Fruit fly (Drosophila melanogaster): ENCODE data around the gene CG42827.

Gene CG42827

DNA sequence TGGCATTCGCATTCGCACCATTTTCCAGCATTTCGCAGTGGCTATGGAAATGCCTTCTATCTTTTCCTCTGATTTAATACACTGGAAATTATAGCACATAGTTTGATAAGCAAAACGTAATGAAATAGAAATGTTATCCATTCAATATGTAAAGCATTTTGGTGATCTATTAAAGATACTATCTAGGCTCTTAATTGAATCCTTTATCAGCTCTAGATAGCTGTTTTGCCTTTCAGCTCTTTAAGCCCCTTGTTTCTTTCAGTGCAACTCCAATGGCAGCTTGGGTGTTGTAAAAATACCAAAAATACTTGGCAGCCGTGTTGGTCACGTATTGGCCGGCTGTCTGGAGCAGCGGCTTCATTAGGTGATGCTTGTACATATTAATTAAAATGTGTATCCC is 7.7 kb upstream of the CG42827 start:
- TF ChIP-seq foxo (GFP tag; optimal IDR thresholded peaks at IDR 0.05), result no peak
- no peak for TF ChIP-seq N (GFP tag; optimal IDR thresholded peaks at IDR 0.05)
- no peak for TF ChIP-seq dl (GFP tag; optimal IDR thresholded peaks at IDR 0.05; ENCODE audit: insufficient read depth in 1 of 2, partially characterized antibody in 2 of 2)
- no peak for TF ChIP-seq Mio (GFP tag; optimal IDR thresholded peaks at IDR 0.05)
- TF ChIP-seq GATAd (GFP tag; optimal IDR thresholded peaks at IDR 0.05), result no peak
- no peak for TF ChIP-seq Hr78 (GFP tag; optimal IDR thresholded peaks at IDR 0.05)
- no peak for TF ChIP-seq Rel (GFP tag; optimal IDR thresholded peaks at IDR 0.05)
- TF ChIP-seq Rel (tag; optimal IDR thresholded peaks at IDR 0.05), result no peak
- no peak for TF ChIP-seq Dfd (GFP tag; optimal IDR thresholded peaks at IDR 0.05)

DNA sequence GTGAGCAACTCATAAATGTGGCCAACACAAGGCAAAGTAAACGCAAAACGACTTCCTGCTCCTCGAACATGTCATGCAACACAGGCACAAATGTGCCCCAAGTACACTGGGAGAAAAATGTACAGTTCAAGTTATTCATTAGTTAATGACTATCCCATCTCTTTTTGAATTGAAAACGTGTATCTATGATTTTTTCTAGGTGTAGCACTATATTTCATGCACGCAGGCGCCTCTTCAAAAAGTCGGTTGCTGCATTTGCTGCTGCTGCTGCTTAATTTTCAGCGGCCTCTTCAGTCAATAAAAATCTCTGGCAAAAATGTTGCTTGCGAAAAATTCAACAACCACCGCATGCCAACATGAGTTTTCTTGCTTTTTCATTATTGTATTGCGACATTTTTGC is 5.2 kb upstream of the CG42827 start:
- TF ChIP-seq Myc (optimal IDR thresholded peaks at IDR 0.05), result no peak
- no peak for TF ChIP-seq N (GFP tag; optimal IDR thresholded peaks at IDR 0.05)
- no peak for TF ChIP-seq Hnf4 (GFP tag; optimal IDR thresholded peaks at IDR 0.05)
- no peak for TF ChIP-seq Sp1 (GFP tag; optimal IDR thresholded peaks at IDR 0.05)
- TF ChIP-seq Dfd (GFP tag; optimal IDR thresholded peaks at IDR 0.05), result no peak
- no peak for TF ChIP-seq rgr (GFP tag; optimal IDR thresholded peaks at IDR 0.05)
- no peak for TF ChIP-seq GATAd (GFP tag; optimal IDR thresholded peaks at IDR 0.05)
- TF ChIP-seq Abd-B (GFP tag; optimal IDR thresholded peaks at IDR 0.05), result no peak

DNA sequence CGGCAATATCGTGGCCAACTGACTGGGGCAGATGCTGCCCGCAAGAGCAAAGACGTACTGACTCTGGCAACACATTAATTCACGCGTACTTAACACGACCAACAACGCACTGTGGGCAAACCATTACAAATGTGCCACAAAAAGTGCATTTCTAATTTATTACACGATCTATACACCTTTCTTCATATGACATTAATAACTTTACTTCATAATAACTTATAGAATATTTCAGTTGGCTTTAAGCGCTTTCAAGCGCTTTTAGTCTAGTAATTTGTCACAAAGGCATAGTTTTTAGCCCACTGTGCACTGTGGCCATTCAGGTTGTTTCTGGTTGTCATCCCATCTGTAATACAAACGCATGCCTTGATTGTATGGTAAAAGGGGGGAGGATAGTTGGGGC is 4.5 kb upstream of the CG42827 start:
- TF ChIP-seq Myc (optimal IDR thresholded peaks at IDR 0.05) (no peak), woc (GFP tag; optimal IDR thresholded peaks at IDR 0.05) (no peak), dl (GFP tag; optimal IDR thresholded peaks at IDR 0.05; ENCODE audit: insufficient read depth in 1 of 2, partially characterized antibody in 2 of 2) (no peak), CG32264 (GFP tag; optimal IDR thresholded peaks at IDR 0.05) (no peak), Hr83 (GFP tag; optimal IDR thresholded peaks at IDR 0.05; ENCODE audit: poor library complexity, severe bottlenecking) (no peak), rgr (GFP tag; optimal IDR thresholded peaks at IDR 0.05) (no peak)

DNA sequence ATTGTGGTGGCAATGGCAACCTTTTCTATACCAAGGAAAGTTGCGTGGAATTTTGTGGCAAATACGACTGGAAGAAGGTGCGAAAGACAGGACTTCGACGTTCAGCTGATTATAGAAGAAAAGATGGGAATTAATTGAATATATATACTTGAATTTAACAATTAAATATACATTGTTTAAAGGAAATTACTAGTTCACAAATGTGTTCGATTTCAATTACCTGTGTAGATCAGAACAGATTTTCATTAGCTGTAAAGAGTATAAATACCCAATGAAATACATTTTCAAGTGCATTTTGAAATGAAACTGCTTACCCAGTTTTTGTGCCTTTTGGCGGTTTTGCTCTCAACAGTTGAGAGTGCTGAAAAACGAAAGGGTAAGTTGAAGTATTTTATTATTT is 679 bp downstream of the CG42827 start, which contains the start of gene CG42828:
TSS of gene CG42828 (plus strand) at position 301 of the 400 bp plus-strand sequence.
- TF ChIP-seq lola (GFP tag; optimal IDR thresholded peaks at IDR 0.05), result no peak
- no peak for TF ChIP-seq woc (GFP tag; optimal IDR thresholded peaks at IDR 0.05)
- TF ChIP-seq CG9705 (GFP tag; optimal IDR thresholded peaks at IDR 0.05), result no peak
- no peak for TF ChIP-seq foxo (GFP tag; optimal IDR thresholded peaks at IDR 0.05)
- no peak for TF ChIP-seq usp (GFP tag; optimal IDR thresholded peaks at IDR 0.05)
- no peak for TF ChIP-seq dsf (GFP tag; optimal IDR thresholded peaks at IDR 0.05; ENCODE audit: borderline replicate concordance)
- no peak for TF ChIP-seq Dif (GFP tag; optimal IDR thresholded peaks at IDR 0.05; ENCODE audit: partially characterized antibody)
- no peak for TF ChIP-seq CG32264 (GFP tag; optimal IDR thresholded peaks at IDR 0.05)

DNA sequence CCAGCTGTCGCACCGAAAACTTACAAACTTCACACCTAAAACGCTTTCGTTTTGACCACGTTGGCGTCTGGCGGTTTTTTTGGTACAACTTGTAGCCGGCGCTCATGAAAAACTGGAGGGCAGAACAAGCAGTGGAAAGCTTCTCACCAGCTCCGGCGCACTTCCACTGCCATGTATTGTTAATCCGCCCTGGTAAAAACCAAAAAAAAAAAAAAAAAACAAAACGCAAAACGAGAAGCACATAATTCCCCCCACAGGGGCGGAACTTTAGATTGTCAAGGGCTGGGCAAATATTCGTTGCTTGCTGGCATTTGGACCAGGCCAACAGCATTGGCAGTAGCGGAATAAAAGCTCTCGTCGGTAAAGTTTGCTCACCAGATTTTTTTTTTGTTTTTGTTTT is 1.6 kb downstream of the CG42827 start:
- peak; percentile 17 for TF ChIP-seq HLH106 (tag; optimal IDR thresholded peaks at IDR 0.05)
- TF ChIP-seq Rel (GFP tag; optimal IDR thresholded peaks at IDR 0.05), result peak; percentile 16
- TF ChIP-seq Rel (tag; optimal IDR thresholded peaks at IDR 0.05), result peak; percentile 76
- TF ChIP-seq Sp1 (GFP tag; optimal IDR thresholded peaks at IDR 0.05), result peak; percentile 71
- peak; percentile 73 for TF ChIP-seq br (GFP tag; optimal IDR thresholded peaks at IDR 0.05)
- peak; percentile 98 for TF ChIP-seq jim (GFP tag; optimal IDR thresholded peaks at IDR 0.05)
- TF ChIP-seq CrebA (GFP tag; optimal IDR thresholded peaks at IDR 0.05; ENCODE audit: borderline replicate concordance), result peak; percentile 90
- no peak for TF ChIP-seq Jra (GFP tag; optimal IDR thresholded peaks at IDR 0.05)
- peak; percentile 76 for TF ChIP-seq h (GFP tag; optimal IDR thresholded peaks at IDR 0.05)
- TF ChIP-seq GATAd (GFP tag; optimal IDR thresholded peaks at IDR 0.05), result no peak
- TF ChIP-seq ey (GFP tag; optimal IDR thresholded peaks at IDR 0.05), result no peak
- TF ChIP-seq tai (GFP tag; optimal IDR thresholded peaks at IDR 0.05), result no peak
- TF ChIP-seq Hnf4 (GFP tag; optimal IDR thresholded peaks at IDR 0.05), result peak; percentile 54
- no peak for TF ChIP-seq Dif (GFP tag; optimal IDR thresholded peaks at IDR 0.05; ENCODE audit: partially characterized antibody)
- TF ChIP-seq fru (GFP tag; optimal IDR thresholded peaks at IDR 0.05), result peak; percentile 47
- TF ChIP-seq Hr83 (GFP tag; optimal IDR thresholded peaks at IDR 0.05; ENCODE audit: poor library complexity, severe bottlenecking), result peak; percentile 35
- TF ChIP-seq Vsx2 (GFP tag; optimal IDR thresholded peaks at IDR 0.05; ENCODE audit: partially characterized antibody), result peak; percentile 46
- TF ChIP-seq OdsH (GFP tag; optimal IDR thresholded peaks at IDR 0.05), result no peak
- TF ChIP-seq rgr (GFP tag; optimal IDR thresholded peaks at IDR 0.05), result peak; percentile 20
